Fruit fly (Drosophila melanogaster): Measurements from ENCODE around the gene pigs.

pigs gene

dm6 chrX:6679502-6679810, 79.6 kb downstream of the pigs start:
- TF ChIP-seq CG17801 (GFP tag; optimal IDR thresholded peaks at IDR 0.05; ENCODE audit: partially characterized antibody) = no peak

- no peak for TF ChIP-seq CG17801 (GFP tag; optimal IDR thresholded peaks at IDR 0.05; ENCODE audit: partially characterized antibody)
These were observed 81.6 kb downstream of the pigs start, which contains the start of gene Fum2 for dm6 chrX:6681467-6681866. Fum2 (plus strand) TSS chrX:6681767.

dm6 chrX:6683635-6684499, 84.0 kb downstream of the pigs start, which contains the start of gene Pink1:
Pink1 (plus strand) TSS chrX:6683798.
- TF ChIP-seq CG17801 (GFP tag; optimal IDR thresholded peaks at IDR 0.05; ENCODE audit: partially characterized antibody) = peak; percentile 50

- no peak for TF ChIP-seq CG17801 (GFP tag; optimal IDR thresholded peaks at IDR 0.05; ENCODE audit: partially characterized antibody)
These were observed 87.4 kb downstream of the pigs start, which contains the start of gene CG44303 for dm6 chrX:6687267-6687666. CG44303 (minus strand) TSS chrX:6687420.

dm6 chrX:6688620-6689400, 88.9 kb downstream of the pigs start, which contains the start of gene CG3184:
CG3184 (minus strand) TSS chrX:6688774.
- TF ChIP-seq CG17801 (GFP tag; optimal IDR thresholded peaks at IDR 0.05; ENCODE audit: partially characterized antibody) = no peak

- TF ChIP-seq CG17801 (GFP tag; optimal IDR thresholded peaks at IDR 0.05; ENCODE audit: partially characterized antibody) = peak; percentile 22
These were observed 94.4 kb downstream of the pigs start for dm6 chrX:6694105-6694788.

dm6 chrX:6694979-6695388, 95.1 kb downstream of the pigs start, which contains the start of gene CG14442:
CG14442 (minus strand) TSS chrX:6695007.
- peak; percentile 37 for TF ChIP-seq CG17801 (GFP tag; optimal IDR thresholded peaks at IDR 0.05; ENCODE audit: partially characterized antibody)

dm6 chrX:6696467-6696866, 96.6 kb downstream of the pigs start:
- TF ChIP-seq CG17801 (GFP tag; optimal IDR thresholded peaks at IDR 0.05; ENCODE audit: partially characterized antibody) = peak; percentile 8

- peak; percentile 24 for TF ChIP-seq CG17801 (GFP tag; optimal IDR thresholded peaks at IDR 0.05; ENCODE audit: partially characterized antibody)
These were observed 98.5 kb downstream of the pigs start, which contains the start of gene CG14440 for dm6 chrX:6698248-6698812. CG14440 (minus strand) TSS chrX:6698567.

dm6 chrX:6699255-6699885, 99.5 kb downstream of the pigs start, which contains the start of gene CG14441:
CG14441 (plus strand) TSS chrX:6699508.
- peak; percentile 87 for TF ChIP-seq CG17801 (GFP tag; optimal IDR thresholded peaks at IDR 0.05; ENCODE audit: partially characterized antibody)

- peak; percentile 16 for TF ChIP-seq CG17801 (GFP tag; optimal IDR thresholded peaks at IDR 0.05; ENCODE audit: partially characterized antibody)
These were observed 100.6 kb downstream of the pigs start for dm6 chrX:6700263-6700989.

- no peak for TF ChIP-seq CG17801 (GFP tag; optimal IDR thresholded peaks at IDR 0.05; ENCODE audit: partially characterized antibody)
These were observed 101.2 kb downstream of the pigs start for dm6 chrX:6700990-6701530.

- peak; percentile 46 for TF ChIP-seq CG17801 (GFP tag; optimal IDR thresholded peaks at IDR 0.05; ENCODE audit: partially characterized antibody)
These were observed 102.2 kb downstream of the pigs start for dm6 chrX:6702028-6702433.
